Worm (Caenorhabditis elegans) whole organism, L1 larva: Measurements from ENCODE around the gene M142.5.

Source experiments
- C04F5.9 ChIP-seq: sonication (generic microtip); optimal IDR thresholded peaks from 2 replicates; lab custom pipeline; 2016; ENCODE audit warnings: missing genetic modification characterization, missing compliant biosample characterization
- C34B4.2 ChIP-seq: sonication (generic microtip); optimal IDR thresholded peaks from 2 replicates; lab custom pipeline; 2017; ENCODE audit warnings: mild to moderate bottlenecking, missing genetic modification characterization, missing compliant biosample characterization
- F16B12.6 ChIP-seq: fragments of 150-350 bp; optimal IDR thresholded peaks from 2 replicates; lab custom pipeline; 2014; ENCODE audit warnings: missing biosample characterization, missing genetic modification characterization
- aha-1 ChIP-seq: fragments of 150-350 bp; optimal IDR thresholded peaks from 2 replicates; lab custom pipeline; 2014; ENCODE audit warnings: missing biosample characterization, missing genetic modification characterization
- alr-1 ChIP-seq: fragments of 200-800 bp; sonication (Bioruptor generic); optimal IDR thresholded peaks from 2 replicates; lab custom pipeline; 2018; ENCODE audit warnings: borderline replicate concordance, mild to moderate bottlenecking, missing genetic modification characterization, missing compliant biosample characterization
- ama-1 ChIP-seq: fragments of 150-350 bp; optimal IDR thresholded peaks from 2 replicates; lab custom pipeline; 2014
- ceh-63 ChIP-seq: fragments of 200-800 bp; sonication (Bioruptor generic); optimal IDR thresholded peaks from 2 replicates; lab custom pipeline; 2018; ENCODE audit warnings: mild to moderate bottlenecking, missing genetic modification characterization, missing compliant biosample characterization
- ces-1 ChIP-seq: fragments of 150-350 bp; optimal IDR thresholded peaks from 2 replicates; lab custom pipeline; 2014; ENCODE audit warnings: missing biosample characterization, missing genetic modification reagents, missing genetic modification characterization
- dsc-1 ChIP-seq: sonication (generic microtip); optimal IDR thresholded peaks from 2 replicates; lab custom pipeline; 2016; ENCODE audit warnings: mild to moderate bottlenecking, missing genetic modification characterization, missing compliant biosample characterization
- efl-1 ChIP-seq, 4 experiments: fragments of 150-350 bp; optimal IDR thresholded peaks in 3 of 4; peaks in 1 of 4; 1 replicate in 1 of 4; 2 replicates in 3 of 4; lab custom pipeline; 2014; ENCODE audit warnings: missing biosample characterization in 2 of 4, missing genetic modification characterization in 2 of 4, missing genetic modification reagents in 2 of 4
- efl-3 ChIP-seq: fragments of 200-800 bp; sonication (Bioruptor generic); optimal IDR thresholded peaks from 2 replicates; lab custom pipeline; 2018; ENCODE audit warnings: mild to moderate bottlenecking, missing genetic modification characterization, missing compliant biosample characterization
- egl-27 ChIP-seq, 2 experiments: fragments of 150-350 bp in 1 of 2; sonication (generic microtip); optimal IDR thresholded peaks; 3 replicates each; lab custom pipeline; 2017 to 2018; ENCODE audit warnings: missing biosample characterization in 2 of 2, missing genetic modification characterization in 2 of 2, missing genetic modification reagents in 2 of 2
- elt-2 ChIP-seq: sonication (generic microtip); optimal IDR thresholded peaks from 2 replicates; lab custom pipeline; 2016; ENCODE audit warnings: missing genetic modification characterization, mild to moderate bottlenecking, inconsistent platforms, missing compliant biosample characterization, missing genetic modification reagents
- elt-3 ChIP-seq, 6 experiments: fragments of 150-350 bp in 1 of 6; sonication (generic microtip); optimal IDR thresholded peaks; 2 replicates each; lab custom pipeline; 2017 to 2018; ENCODE audit warnings: missing biosample characterization in 6 of 6, missing genetic modification characterization in 6 of 6, inconsistent platforms in 1 of 6
- fos-1 ChIP-seq: fragments of 150-350 bp; optimal IDR thresholded peaks from 2 replicates; lab custom pipeline; 2014; ENCODE audit warnings: missing biosample characterization, missing genetic modification characterization
- hpl-2 ChIP-seq: fragments of 150-350 bp; optimal IDR thresholded peaks from 2 replicates; lab custom pipeline; 2014; ENCODE audit warnings: missing biosample characterization, missing genetic modification reagents, missing genetic modification characterization
- jun-1 ChIP-seq: fragments of 150-350 bp; optimal IDR thresholded peaks from 2 replicates; lab custom pipeline; 2014; ENCODE audit warnings: missing biosample characterization, missing genetic modification reagents, missing genetic modification characterization
- lin-14 ChIP-seq: fragments of 200-800 bp; sonication (Bioruptor generic); optimal IDR thresholded peaks from 2 replicates; lab custom pipeline; 2018; ENCODE audit warnings: mild to moderate bottlenecking, missing genetic modification characterization, moderate library complexity, missing compliant biosample characterization
- lin-35 ChIP-seq, 2 experiments: fragments of 150-350 bp; optimal IDR thresholded peaks; 2 replicates each; lab custom pipeline; 2014; ENCODE audit warnings: missing biosample characterization in 2 of 2, missing genetic modification characterization in 2 of 2, missing genetic modification reagents in 2 of 2
- lsy-2 ChIP-seq, 2 experiments: fragments of 150-350 bp; optimal IDR thresholded peaks; 2 replicates each; lab custom pipeline; 2014; ENCODE audit warnings: missing biosample characterization in 2 of 2, missing genetic modification characterization in 2 of 2
- mab-9 ChIP-seq: fragments of 200-800 bp; sonication (Bioruptor generic); IDR thresholded peaks from 2 replicates; pipeline ENCODE4 v1.3.6; 2022; ENCODE audit warnings: missing genetic modification reagents, missing genetic modification characterization, missing compliant biosample characterization
- mdl-1 ChIP-seq, 2 experiments: fragments of 150-350 bp; optimal IDR thresholded peaks; 2 replicates each; lab custom pipeline; 2014 to 2017; ENCODE audit warnings: missing biosample characterization in 2 of 2, missing genetic modification characterization in 2 of 2, inconsistent platforms in 1 of 2
- nhr-19 ChIP-seq: fragments of 200-800 bp; sonication (Bioruptor generic); conservative IDR thresholded peaks from 2 replicates; pipeline ENCODE4 v1.3.6; 2022; ENCODE audit warnings: missing genetic modification characterization, missing compliant biosample characterization
- nhr-28 ChIP-seq: fragments of 150-350 bp; optimal IDR thresholded peaks from 2 replicates; lab custom pipeline; 2014; ENCODE audit warnings: missing biosample characterization, missing genetic modification characterization
- nhr-76 ChIP-seq: sonication (generic microtip); optimal IDR thresholded peaks from 2 replicates; lab custom pipeline; 2017; ENCODE audit warnings: missing biosample characterization, missing genetic modification characterization
- nhr-84 ChIP-seq: sonication (generic microtip); optimal IDR thresholded peaks from 2 replicates; lab custom pipeline; 2017; ENCODE audit warnings: missing biosample characterization, missing genetic modification characterization
- nhr-85 ChIP-seq: sonication (generic microtip); peaks from one replicate; lab custom pipeline; 2016; ENCODE audit warnings: missing genetic modification characterization, inconsistent platforms, missing compliant biosample characterization
- nhr-90 ChIP-seq: sonication (generic microtip); optimal IDR thresholded peaks from 2 replicates; lab custom pipeline; 2016; ENCODE audit warnings: mild to moderate bottlenecking, missing genetic modification characterization, missing compliant biosample characterization; ENCODE audit not compliant: poor library complexity
- pag-3 ChIP-seq: sonication (generic microtip); optimal IDR thresholded peaks from 2 replicates; lab custom pipeline; 2017; ENCODE audit warnings: missing genetic modification characterization, mild to moderate bottlenecking, missing compliant biosample characterization, antibody characterized with exemption, borderline replicate concordance; ENCODE audit not compliant: insufficient read depth
- rnt-1 ChIP-seq: sonication (generic microtip); optimal IDR thresholded peaks from 2 replicates; lab custom pipeline; 2016; ENCODE audit warnings: mild to moderate bottlenecking, missing genetic modification characterization, moderate library complexity, missing compliant biosample characterization
- snpc-4 ChIP-seq: fragments of 150-350 bp; optimal IDR thresholded peaks from 2 replicates; lab custom pipeline; 2014; ENCODE audit warnings: missing biosample characterization, missing genetic modification characterization
- sup-37 ChIP-seq: fragments of 200-800 bp; sonication (Bioruptor generic); optimal IDR thresholded peaks from 2 replicates; lab custom pipeline; 2018; ENCODE audit warnings: mild to moderate bottlenecking, missing genetic modification characterization, missing compliant biosample characterization
- swsn-7 ChIP-seq: sonication (generic microtip); optimal IDR thresholded peaks from 2 replicates; lab custom pipeline; 2016; ENCODE audit warnings: missing genetic modification characterization, missing compliant biosample characterization
- unc-130 ChIP-seq: fragments of 150-350 bp; optimal IDR thresholded peaks from 2 replicates; lab custom pipeline; 2017; ENCODE audit warnings: missing biosample characterization, missing genetic modification characterization, inconsistent platforms
- unc-30 ChIP-seq: sonication (generic microtip); optimal IDR thresholded peaks from 2 replicates; lab custom pipeline; 2017; ENCODE audit warnings: missing biosample characterization, missing genetic modification characterization
- unc-98 ChIP-seq: fragments of 200-800 bp; sonication (Bioruptor generic); IDR thresholded peaks from 2 replicates; pipeline ENCODE4 v1.3.6; 2022; ENCODE audit warnings: missing genetic modification characterization, missing compliant biosample characterization
- vab-15 ChIP-seq: sonication (generic microtip); optimal IDR thresholded peaks from 2 replicates; lab custom pipeline; 2017; ENCODE audit warnings: missing genotype, mild to moderate bottlenecking, missing genetic modification characterization, missing compliant biosample characterization
- xbp-1 ChIP-seq: sonication (generic microtip); optimal IDR thresholded peaks from 2 replicates; lab custom pipeline; 2016; ENCODE audit warnings: missing genetic modification characterization, missing compliant biosample characterization
- zag-1 ChIP-seq: fragments of 150-350 bp; optimal IDR thresholded peaks from 2 replicates; lab custom pipeline; 2014; ENCODE audit warnings: missing biosample characterization, missing genetic modification characterization

Gene M142.5

ce11 chrIII:10933331-10933730 is 2.3 kb downstream of the M142.5 start, which contains the start of gene M142.8:
TSS of gene M142.8 (plus strand) at chrIII:10933631.
- TF ChIP-seq C34B4.2 (tag; lab: Kevin White, UChicago) (no peak), nhr-84 (tag; lab: Kevin White, UChicago) (no peak), sup-37 (GFP tag; lab: Kevin White, UChicago) (no peak), ceh-63 (GFP tag; lab: Kevin White, UChicago) (no peak), swsn-7 (tag; lab: Kevin White, UChicago) (no peak), nhr-28 (tag; lab: Kevin White, UChicago) (no peak), nhr-85 (tag; lab: Kevin White, UChicago) (no peak), dsc-1 (tag; lab: Kevin White, UChicago) (no peak), lsy-2 (tag; optimal IDR thresholded peaks at IDR 0.05; lab: Kevin White, UChicago) (no peak), alr-1 (tag; lab: Kevin White, UChicago) (no peak), lin-35 (GFP tag; optimal IDR thresholded peaks at IDR 0.05; lab: Kevin White, UChicago) (no peak), jun-1 (tag; lab: Kevin White, UChicago) (no peak), mab-9 (GFP tag; lab: Robert Waterston, UW) (no peak), vab-15 (no peak), unc-98 (GFP tag; lab: Robert Waterston, UW) (no peak), ama-1 (lab: Kevin White, UChicago) (no peak), fos-1 (tag; lab: Kevin White, UChicago) (no peak), snpc-4 (tag; lab: Kevin White, UChicago) (no peak)

DNA sequence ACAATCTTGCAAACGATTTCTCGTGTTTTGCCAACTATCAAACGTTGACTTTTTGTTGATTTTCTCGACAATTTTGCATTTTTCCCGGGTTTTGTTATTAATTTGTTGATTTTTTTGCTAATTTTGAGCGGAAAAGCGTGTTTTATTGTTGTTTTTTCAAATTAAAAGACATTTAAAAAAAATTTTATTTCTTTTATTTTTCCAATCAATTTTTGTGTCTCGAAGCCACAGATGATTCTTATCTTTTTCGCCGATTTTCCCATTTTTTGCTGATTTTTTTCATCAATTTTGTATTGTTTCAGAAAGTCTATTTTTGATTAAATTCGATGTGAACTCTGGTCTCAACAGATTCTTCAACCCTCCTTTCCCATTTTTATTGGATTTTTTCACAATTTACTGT is 4.9 kb downstream of the M142.5 start, which contains the start of gene rle-1:
Gene rle-1 (plus strand): TSS at position 301 of the 400 bp plus-strand sequence.
- TF ChIP-seq lsy-2 (tag; optimal IDR thresholded peaks at IDR 0.05; lab: Kevin White, UChicago) (no peak), nhr-28 (tag; lab: Kevin White, UChicago) (no peak), efl-3 (GFP tag; lab: Kevin White, UChicago) (no peak), pag-3 (tag; lab: Kevin White, UChicago) (no peak), ces-1 (GFP tag; lab: Kevin White, UChicago) (no peak), nhr-85 (tag; lab: Kevin White, UChicago) (no peak)

DNA sequence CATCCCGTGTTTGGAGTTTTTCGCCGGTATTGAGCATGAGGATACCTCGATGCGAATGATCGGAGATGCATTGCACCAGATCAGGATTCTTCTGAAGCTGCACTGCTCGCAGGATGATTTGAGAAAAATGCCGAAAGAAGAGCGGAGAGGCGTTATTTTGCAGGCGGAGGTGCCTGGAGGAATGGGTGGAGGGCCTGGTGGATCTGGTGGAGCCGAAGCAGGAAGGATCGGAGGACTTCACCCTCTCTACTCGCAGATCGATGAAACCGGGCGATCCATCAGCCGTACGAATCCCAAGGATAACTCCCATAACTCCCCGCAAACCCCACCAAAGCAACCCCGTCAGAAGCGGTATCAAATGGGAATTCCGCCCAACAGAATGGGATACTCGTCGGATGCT is 8.2 kb downstream of the M142.5 start:
- TF ChIP-seq unc-130: no peak
- TF ChIP-seq nhr-85 (tag; lab: Kevin White, UChicago): no peak
- no peak for TF ChIP-seq lin-14 (GFP tag; lab: Kevin White, UChicago)
- no peak for TF ChIP-seq aha-1
- TF ChIP-seq, all 84 proteins: peak for 0

DNA sequence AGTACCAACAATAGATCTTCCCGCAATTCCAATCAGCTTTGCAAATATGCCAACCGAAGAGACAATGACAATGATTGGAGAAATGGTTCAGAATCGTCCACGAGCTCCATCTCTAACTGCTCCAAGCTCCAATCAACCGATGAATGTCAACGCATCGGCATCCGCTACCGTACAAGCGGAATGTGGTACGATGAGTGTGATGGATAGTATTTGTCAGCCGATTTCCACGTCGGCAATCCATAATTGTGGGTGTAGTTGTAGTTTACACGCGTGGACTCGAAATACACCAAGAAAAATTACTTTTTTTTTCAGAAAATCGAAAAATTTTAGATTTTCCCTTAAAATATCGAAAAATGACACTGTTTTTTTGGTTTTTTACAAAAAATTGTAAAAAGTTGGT is 11.9 kb downstream of the M142.5 start:
- TF ChIP-seq efl-1 (optimal IDR thresholded peaks at IDR 0.05; lab: Kevin White, UChicago): no peak
- TF ChIP-seq efl-1 (GFP tag; optimal IDR thresholded peaks at IDR 0.05 in 1 of 2; lab: Kevin White, UChicago): peak in 1 of 2 experiments; percentile 7
- TF ChIP-seq C34B4.2 (tag; lab: Kevin White, UChicago): no peak
- TF ChIP-seq, all 84 proteins: peak for 1

DNA sequence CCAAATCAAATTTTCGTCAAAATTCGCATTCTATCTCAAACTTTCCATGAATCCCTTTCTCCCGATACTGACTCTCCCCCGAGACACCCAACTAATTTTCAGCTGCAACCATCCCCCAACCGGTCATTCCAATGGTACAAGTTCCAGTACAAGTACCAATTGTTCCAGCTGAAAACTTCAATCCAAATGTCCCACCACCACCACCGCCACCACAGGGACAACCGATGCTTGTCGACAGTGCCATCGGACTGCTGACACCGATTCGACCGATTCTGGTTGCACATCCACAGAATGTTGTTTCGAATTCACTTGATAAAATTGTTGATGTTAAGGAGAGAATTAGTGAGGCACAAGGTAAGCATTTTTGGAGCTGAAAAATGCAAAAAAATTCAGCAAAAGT is 14.5 kb downstream of the M142.5 start:
- TF ChIP-seq efl-1 (optimal IDR thresholded peaks at IDR 0.05; lab: Kevin White, UChicago) (no peak), efl-1 (GFP tag; optimal IDR thresholded peaks at IDR 0.05 in 1 of 2; lab: Kevin White, UChicago) (peak in 1 of 2 experiments; percentile 30), zag-1 (no peak), mdl-1 (tag; optimal IDR thresholded peaks at IDR 0.05; lab: Kevin White, UChicago) (no peak), hpl-2 (no peak), nhr-76 (tag; lab: Kevin White, UChicago) (no peak)

DNA sequence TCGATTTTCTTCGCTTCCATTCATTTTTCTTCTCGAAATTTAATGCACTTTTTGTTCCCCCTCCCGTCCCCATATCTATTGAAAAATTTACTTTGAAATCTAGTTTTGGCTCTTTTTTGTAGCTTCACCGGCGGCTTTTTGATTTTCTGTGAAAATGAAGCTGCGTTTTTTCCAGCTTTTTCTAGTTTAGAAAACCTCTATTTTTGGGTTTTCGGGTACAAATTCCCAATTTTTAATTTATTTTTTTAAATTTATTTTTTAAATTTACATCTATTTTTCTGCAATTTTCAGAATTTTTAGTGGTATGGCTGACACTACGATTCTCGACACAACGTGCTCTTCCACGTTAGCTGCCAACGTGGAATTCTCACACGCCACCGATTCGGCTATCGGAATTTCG is 16.2 kb downstream of the M142.5 start, which contains the start of gene strd-1:
Gene strd-1 (plus strand): TSS at position 301 of the 400 bp plus-strand sequence.
- TF ChIP-seq elt-3 (tag; optimal IDR thresholded peaks at IDR 0.05; lab: Kevin White, UChicago) (no peak), unc-30 (tag; lab: Kevin White, UChicago) (no peak), F16B12.6 (tag; lab: Kevin White, UChicago) (no peak), xbp-1 (tag; lab: Kevin White, UChicago) (no peak), nhr-28 (tag; lab: Kevin White, UChicago) (no peak), nhr-90 (no peak), alr-1 (tag; lab: Kevin White, UChicago) (no peak), zag-1 (no peak), C04F5.9 (tag; lab: Kevin White, UChicago) (no peak), jun-1 (tag; lab: Kevin White, UChicago) (no peak), nhr-19 (GFP tag; lab: Robert Waterston, UW) (no peak), fos-1 (tag; lab: Kevin White, UChicago) (no peak), egl-27 (tag; optimal IDR thresholded peaks at IDR 0.05; lab: Kevin White, UChicago) (no peak), elt-2 (tag; lab: Kevin White, UChicago) (no peak), rnt-1 (tag; lab: Kevin White, UChicago) (no peak), mab-9 (GFP tag; lab: Robert Waterston, UW) (no peak)
